Worm (Caenorhabditis elegans) whole organism, L4/young adult: ENCODE results near the gene ZK1240.3.

Source experiments
- W03F9.2 ChIP-seq: fragments of 150-350 bp; optimal IDR thresholded peaks from 2 replicates; lab custom pipeline; 2014; ENCODE audit warnings: missing biosample characterization, missing genetic modification characterization
- dao-5 ChIP-seq: sonication (generic microtip); optimal IDR thresholded peaks from 2 replicates; lab custom pipeline; 2016; ENCODE audit warnings: missing genotype, missing genetic modification characterization, moderate library complexity, missing compliant biosample characterization
- him-1 ChIP-seq: sonication (generic microtip); optimal IDR thresholded peaks from 2 replicates; lab custom pipeline; 2016; ENCODE audit warnings: missing genotype, missing genetic modification reagents, missing genetic modification characterization, missing compliant biosample characterization

DNA sequence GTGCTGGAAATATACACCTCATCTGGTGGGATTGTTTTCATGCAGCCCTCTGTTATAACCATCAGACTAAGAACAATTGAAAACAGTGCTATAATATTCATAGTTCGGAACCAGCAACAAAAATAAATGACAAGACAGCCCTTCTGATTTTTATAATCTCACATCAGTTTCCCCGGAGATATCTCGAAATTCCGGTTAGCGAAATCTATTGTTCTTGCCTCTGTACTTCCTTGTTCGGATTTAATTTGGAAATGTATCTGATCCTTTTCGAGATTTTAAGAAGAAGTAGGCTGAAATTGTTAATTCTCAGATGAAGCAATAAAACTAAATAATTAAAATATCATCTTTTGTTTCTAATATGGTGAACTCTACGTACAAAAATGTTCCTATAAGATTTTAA, 43.5 kb downstream of the ZK1240.3 start, which contains the start of gene F43C11.11:
- TF ChIP-seq W03F9.2 (no peak), him-1 (tag; lab: Kevin White, UChicago) (no peak), dao-5 (tag; lab: Kevin White, UChicago) (no peak)
